Fruit fly (Drosophila melanogaster): ENCODE measurements around the gene CG6216.

DNA sequence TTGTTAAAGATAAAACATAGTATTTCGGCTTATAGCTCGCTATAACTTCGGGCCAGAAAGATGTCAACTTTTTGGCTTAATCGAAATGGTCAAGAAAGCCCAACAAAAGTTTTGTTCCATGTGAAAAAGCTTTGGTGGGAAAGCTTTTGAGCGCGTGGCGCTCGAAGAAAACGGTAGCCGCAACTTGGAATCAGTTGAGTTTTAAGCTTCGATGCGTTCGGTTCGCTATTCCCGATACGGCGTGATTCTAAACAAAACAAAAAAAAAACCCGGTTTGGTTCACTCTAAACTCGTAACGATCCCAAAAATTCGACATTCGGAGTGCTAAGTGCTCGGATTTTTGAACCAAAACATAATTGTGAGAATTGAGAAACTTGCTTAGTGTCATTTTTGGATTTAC, 14.7 kb downstream of the CG6216 start, which contains the start of gene IRSp53:
- TF ChIP-seq CG31627 (GFP tag; optimal IDR thresholded peaks at IDR 0.05), result no peak
- no peak for TF ChIP-seq Smox (GFP tag; optimal IDR thresholded peaks at IDR 0.05)
- no peak for TF ChIP-seq CG10669 (GFP tag; optimal IDR thresholded peaks at IDR 0.05)
- TF ChIP-seq CG10631 (GFP tag; optimal IDR thresholded peaks at IDR 0.05), result no peak
- no peak for TF ChIP-seq svp (GFP tag)
- TF ChIP-seq ss (GFP tag; optimal IDR thresholded peaks at IDR 0.05), result no peak
- TF ChIP-seq CG16779 (tag; optimal IDR thresholded peaks at IDR 0.05), result no peak
- TF ChIP-seq CG6854 (GFP tag; optimal IDR thresholded peaks at IDR 0.05), result no peak
- TF ChIP-seq CG11902 (GFP tag; optimal IDR thresholded peaks at IDR 0.05), result no peak
- TF ChIP-seq Ets21C (GFP tag; optimal IDR thresholded peaks at IDR 0.05), result no peak

Measured in whole organism, prepupa.